Fruit fly (Drosophila melanogaster): ENCODE data around the gene RpS27A.

The RpS27A gene

DNA sequence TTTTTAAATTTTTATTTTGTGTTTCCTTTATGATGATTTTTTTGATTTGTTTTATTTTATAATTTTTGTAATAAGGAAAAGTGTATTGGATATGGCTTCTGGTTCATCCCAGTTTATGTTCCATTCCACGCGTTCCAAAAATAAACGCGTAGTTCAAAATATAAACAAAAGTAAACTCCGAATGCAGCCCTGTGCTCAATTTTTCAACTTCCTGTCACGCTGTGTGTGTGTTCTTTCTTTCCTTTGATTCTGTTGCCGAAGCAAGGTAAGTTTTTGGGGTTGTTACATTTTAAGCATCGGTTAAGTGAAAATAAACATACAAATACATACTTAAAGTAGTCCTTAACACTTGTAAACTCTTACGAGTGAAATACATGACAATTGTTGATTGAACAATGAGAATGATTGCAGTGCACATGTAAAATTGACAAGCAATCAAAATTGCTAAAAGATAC lies at the start of gene RpS27A, which contains the start of gene Ip259 (continued):
- peak; percentile 90 for TF ChIP-seq CG12659 (GFP tag; optimal IDR thresholded peaks at IDR 0.05)
- peak; percentile 56 for TF ChIP-seq CG12219 (GFP tag; optimal IDR thresholded peaks at IDR 0.05)
- peak; percentile 81 for TF ChIP-seq CG3281 (GFP tag; optimal IDR thresholded peaks at IDR 0.05)
- TF ChIP-seq CG4360 (GFP tag; IDR thresholded peaks at IDR 0.05) = 0 out of 2 replicates have a peak, but pooled peaks have one; percentile 40
- TF ChIP-seq CrebB (tag; optimal IDR thresholded peaks at IDR 0.05) = peak; percentile 73
- peak; percentile 53 for TF ChIP-seq Sry-β (GFP tag; optimal IDR thresholded peaks at IDR 0.05)
- TF ChIP-seq CG12299 (tag; optimal IDR thresholded peaks at IDR 0.05) = peak; percentile 64
- peak; percentile 90 for TF ChIP-seq CG34376 (GFP tag; optimal IDR thresholded peaks at IDR 0.05)
- peak; percentile 77 for TF ChIP-seq slou (GFP tag; optimal IDR thresholded peaks at IDR 0.05)
- no peak for TF ChIP-seq Gsc (GFP tag; IDR thresholded peaks at IDR 0.05)
- no peak for TF ChIP-seq CG6791 (GFP tag; IDR thresholded peaks at IDR 0.05; ENCODE audit: partially characterized antibody)
- TF ChIP-seq ash1 (GFP tag; optimal IDR thresholded peaks at IDR 0.05) = no peak
- TF ChIP-seq mld (GFP tag; IDR thresholded peaks at IDR 0.05; ENCODE audit: partially characterized antibody) = no peak
- no peak for TF ChIP-seq TFAM (GFP tag; optimal IDR thresholded peaks at IDR 0.05)
- peak; percentile 56 for TF ChIP-seq CG2875 (GFP tag; optimal IDR thresholded peaks at IDR 0.05)
- peak; percentile 57; the same call in 1 of the 2 replicates for TF ChIP-seq CG14441 (GFP tag; IDR thresholded peaks at IDR 0.05)
- TF ChIP-seq shn (GFP tag; optimal IDR thresholded peaks at IDR 0.05) = peak; percentile 70
- peak; percentile 40 for TF ChIP-seq gsb (GFP tag; IDR thresholded peaks at IDR 0.05)
- peak; percentile 82 for TF ChIP-seq CG7271 (tag; optimal IDR thresholded peaks at IDR 0.05)
- TF ChIP-seq CG8281 (tag; optimal IDR thresholded peaks at IDR 0.05) = peak; percentile 47
- peak; percentile 87 for TF ChIP-seq CG17328 (GFP tag; IDR thresholded peaks at IDR 0.05)
- no peak for TF ChIP-seq cad (GFP tag; optimal IDR thresholded peaks at IDR 0.05)
- peak; percentile 16; the same call in 1 of the 2 replicates for TF ChIP-seq Bgb (GFP tag; IDR thresholded peaks at IDR 0.05; ENCODE audit: partially characterized antibody)
- TF ChIP-seq CG9876 (GFP tag; optimal IDR thresholded peaks at IDR 0.05) = peak; percentile 84
- TF ChIP-seq NfI (GFP tag; optimal IDR thresholded peaks at IDR 0.05) = peak; percentile 93
- peak; percentile 45 for TF ChIP-seq D19A (tag; optimal IDR thresholded peaks at IDR 0.05)
- TF ChIP-seq CG15601 (tag; optimal IDR thresholded peaks at IDR 0.05) = peak; percentile 55
- TF ChIP-seq Mes4 (GFP tag; optimal IDR thresholded peaks at IDR 0.05) = peak; percentile 87
- no peak for TF ChIP-seq CG15073 (GFP tag; optimal IDR thresholded peaks at IDR 0.05)
- TF ChIP-seq CG15696 (tag; optimal IDR thresholded peaks at IDR 0.05) = peak; percentile 42
- peak; percentile 74 for TF ChIP-seq seq (GFP tag; IDR thresholded peaks at IDR 0.05)
- TF ChIP-seq CG9932 (GFP tag; IDR thresholded peaks at IDR 0.05) = no peak
- peak; percentile 54; the same call in 2 of the 3 replicates for TF ChIP-seq Aef1 (GFP tag; IDR thresholded peaks at IDR 0.05)
- peak; percentile 2 for TF ChIP-seq gfzf (GFP tag; optimal IDR thresholded peaks at IDR 0.05)
- peak; percentile 56 for TF ChIP-seq crc (GFP tag; optimal IDR thresholded peaks at IDR 0.05)
- no peak for TF ChIP-seq Trl (optimal IDR thresholded peaks at IDR 0.05)
- peak; percentile 78 for TF ChIP-seq Trl (GFP tag; optimal IDR thresholded peaks at IDR 0.05)
- no peak for TF ChIP-seq Tbp (GFP tag; optimal IDR thresholded peaks at IDR 0.05)
- TF ChIP-seq CG17612 (GFP tag; IDR thresholded peaks at IDR 0.05) = no peak
- no peak for TF ChIP-seq CG4282 (GFP tag; optimal IDR thresholded peaks at IDR 0.05)
- TF ChIP-seq trh (GFP tag; optimal IDR thresholded peaks at IDR 0.05) = peak; percentile 60
- peak; percentile 69 for TF ChIP-seq CG30431 (GFP tag; optimal IDR thresholded peaks at IDR 0.05)
- no peak for TF ChIP-seq CG14860 (GFP tag; IDR thresholded peaks at IDR 0.05; ENCODE audit: partially characterized antibody)
- peak; percentile 58 for TF ChIP-seq dati (GFP tag; IDR thresholded peaks at IDR 0.05)
- peak; percentile 67 for TF ChIP-seq Nf-YA (GFP tag; IDR thresholded peaks at IDR 0.05)
- TF ChIP-seq so (GFP tag; IDR thresholded peaks at IDR 0.05) = peak; percentile 53; the same call in 1 of the 3 replicates
- TF ChIP-seq MTF-1 (GFP tag; optimal IDR thresholded peaks at IDR 0.05; ENCODE audit: borderline replicate concordance) = no peak
- TF ChIP-seq h (optimal IDR thresholded peaks at IDR 0.05) = no peak
- peak; percentile 44 for TF ChIP-seq NK7.1 (GFP tag; optimal IDR thresholded peaks at IDR 0.05)
- peak; percentile 34; the same call in 1 of the 2 replicates for TF ChIP-seq bbx (GFP tag; IDR thresholded peaks at IDR 0.05; ENCODE audit: partially characterized antibody)
- TF ChIP-seq CG10209 (GFP tag; optimal IDR thresholded peaks at IDR 0.05) = peak; percentile 80
